Worm (Caenorhabditis elegans) whole organism, L4 larva: ENCODE results near the gene tsp-6.

Experiments used
- D1046.2 ChIP-seq: fragments of 200-800 bp; sonication (Bioruptor generic); IDR thresholded peaks from 2 replicates; pipeline ENCODE4 v1.3.6; 2022; ENCODE audit warnings: missing genetic modification characterization, missing compliant biosample characterization
- F26F4.8 ChIP-seq: fragments of 200-800 bp; sonication (Bioruptor generic); conservative IDR thresholded peaks from 2 replicates; pipeline ENCODE4 v1.3.6; 2022; ENCODE audit warnings: missing genetic modification characterization, missing compliant biosample characterization
- F37D6.2 ChIP-seq: sonication (generic microtip); optimal IDR thresholded peaks from 2 replicates; lab custom pipeline; 2016; ENCODE audit warnings: mild to moderate bottlenecking, missing genetic modification characterization, missing compliant biosample characterization
- F44E2.7 ChIP-seq: fragments of 200-800 bp; sonication (Bioruptor generic); IDR thresholded peaks from 2 replicates; pipeline ENCODE4 v2.1.2; 2022; ENCODE audit warnings: missing genetic modification characterization, missing compliant biosample characterization
- T26A8.4 ChIP-seq: fragments of 200-800 bp; sonication (Bioruptor generic); IDR thresholded peaks from 2 replicates; pipeline ENCODE4 v1.3.6; 2022; ENCODE audit warnings: missing genetic modification characterization, missing compliant biosample characterization
- Y105C5A.15 ChIP-seq: fragments of 200-800 bp; sonication (Bioruptor generic); IDR thresholded peaks from 2 replicates; pipeline ENCODE4 v1.3.6; 2022; ENCODE audit warnings: missing genetic modification characterization, missing compliant biosample characterization
- Y75B8A.6 ChIP-seq: fragments of 200-800 bp; sonication (Bioruptor generic); IDR thresholded peaks from 2 replicates; pipeline ENCODE4 v1.3.6; 2022; ENCODE audit warnings: missing genetic modification reagents, missing genetic modification characterization, missing compliant biosample characterization
- ZK337.2 ChIP-seq: fragments of 200-800 bp; sonication (Bioruptor generic); IDR thresholded peaks from 2 replicates; pipeline ENCODE4 v1.3.6; 2022; ENCODE audit warnings: missing genetic modification reagents, missing genetic modification characterization, missing compliant biosample characterization
- aha-1 ChIP-seq: fragments of 150-350 bp; peaks from one replicate; lab custom pipeline; 2014; ENCODE audit warnings: missing biosample characterization, missing genetic modification characterization
- ama-1 ChIP-seq: fragments of 150-350 bp; optimal IDR thresholded peaks from 2 replicates; lab custom pipeline; 2014; ENCODE audit warnings: inconsistent platforms, mixed read lengths
- arid-1 ChIP-seq: fragments of 200-800 bp; sonication (Bioruptor generic); conservative IDR thresholded peaks from 2 replicates; pipeline ENCODE4 v1.3.6; 2022; ENCODE audit warnings: missing genetic modification reagents, missing genetic modification characterization, missing compliant biosample characterization
- attf-4 ChIP-seq: sonication (generic microtip); optimal IDR thresholded peaks from 3 replicates; lab custom pipeline; 2017; ENCODE audit warnings: missing biosample characterization, missing genetic modification characterization
- ceh-32 ChIP-seq: sonication (generic microtip); optimal IDR thresholded peaks from 2 replicates; lab custom pipeline; 2016; ENCODE audit warnings: mild to moderate bottlenecking, missing genetic modification characterization, missing compliant biosample characterization; ENCODE audit not compliant: poor library complexity
- ceh-44 ChIP-seq: fragments of 200-800 bp; sonication (Bioruptor generic); IDR thresholded peaks from 2 replicates; pipeline ENCODE4 v1.3.6; 2022; ENCODE audit warnings: missing genetic modification reagents, missing genetic modification characterization, missing compliant biosample characterization
- cey-2 ChIP-seq: sonication (generic microtip); optimal IDR thresholded peaks from 3 replicates; lab custom pipeline; 2017; ENCODE audit warnings: missing genetic modification characterization, mild to moderate bottlenecking, missing compliant biosample characterization, antibody characterized with exemption, borderline replicate concordance; ENCODE audit not compliant: insufficient read depth
- ctbp-1 ChIP-seq: fragments of 200-800 bp; sonication (Bioruptor generic); IDR thresholded peaks from 2 replicates; pipeline ENCODE4 v1.3.6; 2022; ENCODE audit warnings: missing genetic modification reagents, missing genetic modification characterization, missing compliant biosample characterization
- daf-12 ChIP-seq: fragments of 150-350 bp; optimal IDR thresholded peaks from 2 replicates; lab custom pipeline; 2014; ENCODE audit warnings: missing biosample characterization, missing genetic modification reagents, missing genetic modification characterization
- daf-16 ChIP-seq, 3 experiments: sonication (generic microtip); optimal IDR thresholded peaks; 2 replicates each; lab custom pipeline; 2016 to 2017; ENCODE audit warnings: missing genetic modification characterization in 3 of 3, missing genetic modification reagents in 3 of 3, mild to moderate bottlenecking in 2 of 3, missing compliant biosample characterization in 2 of 3, missing biosample characterization in 1 of 3, moderate library complexity in 1 of 3
- dpl-1 ChIP-seq: fragments of 150-350 bp; optimal IDR thresholded peaks from 2 replicates; lab custom pipeline; 2014; ENCODE audit warnings: missing biosample characterization, missing genetic modification reagents, missing genetic modification characterization
- dve-1 ChIP-seq: sonication (generic microtip); optimal IDR thresholded peaks from 2 replicates; lab custom pipeline; 2017; ENCODE audit warnings: antibody characterized with exemption, mild to moderate bottlenecking, missing genetic modification characterization, missing compliant biosample characterization; ENCODE audit not compliant: insufficient read depth
- egl-43 ChIP-seq: fragments of 200-800 bp; sonication (Bioruptor generic); IDR thresholded peaks from 2 replicates; pipeline ENCODE4 v1.3.6; 2022; ENCODE audit warnings: missing genetic modification reagents, missing genetic modification characterization, missing compliant biosample characterization
- fkh-10 ChIP-seq: fragments of 150-350 bp; optimal IDR thresholded peaks from 2 replicates; lab custom pipeline; 2014; ENCODE audit warnings: missing biosample characterization, missing genetic modification reagents, missing genetic modification characterization
- fos-1 ChIP-seq: fragments of 150-350 bp; optimal IDR thresholded peaks from 2 replicates; lab custom pipeline; 2014; ENCODE audit warnings: missing biosample characterization, missing genetic modification characterization
- lin-13 ChIP-seq: fragments of 150-350 bp; optimal IDR thresholded peaks from 2 replicates; lab custom pipeline; 2014; ENCODE audit warnings: missing biosample characterization, missing genetic modification reagents, missing genetic modification characterization
- lin-15B ChIP-seq: fragments of 150-350 bp; sonication (generic microtip); optimal IDR thresholded peaks from 3 replicates; lab custom pipeline; 2014; ENCODE audit warnings: missing biosample characterization, missing genetic modification characterization
- lin-29 ChIP-seq: fragments of 200-800 bp; sonication (Bioruptor generic); IDR thresholded peaks from 2 replicates; pipeline ENCODE4 v1.3.6; 2022; ENCODE audit warnings: missing genetic modification reagents, missing genetic modification characterization, missing compliant biosample characterization
- lin-39 ChIP-seq: fragments of 150-350 bp; optimal IDR thresholded peaks from 2 replicates; lab custom pipeline; 2014; ENCODE audit warnings: missing biosample characterization, missing genetic modification reagents, missing genetic modification characterization
- lsy-2 ChIP-seq, 2 experiments: fragments of 150-350 bp in 1 of 2; sonication (generic microtip) in 1 of 2; optimal IDR thresholded peaks; 2 replicates each; lab custom pipeline; 2014 to 2017; ENCODE audit warnings: missing biosample characterization in 2 of 2, missing genetic modification characterization in 2 of 2
- mdl-1 ChIP-seq, 2 experiments: fragments of 150-350 bp in 1 of 2; sonication (generic microtip) in 1 of 2; optimal IDR thresholded peaks; 2 replicates each; lab custom pipeline; 2014 to 2017; ENCODE audit warnings: missing biosample characterization in 2 of 2, missing genetic modification characterization in 2 of 2
- mdt-29 ChIP-seq: fragments of 200-800 bp; sonication (Bioruptor generic); IDR thresholded peaks from 2 replicates; pipeline ENCODE4 v1.3.6; 2022; ENCODE audit warnings: missing genetic modification reagents, missing genetic modification characterization, missing compliant biosample characterization
- mxl-3 ChIP-seq: fragments of 200-800 bp; sonication (Bioruptor generic); optimal IDR thresholded peaks from 2 replicates; lab custom pipeline; 2018; ENCODE audit warnings: mild to moderate bottlenecking, missing genetic modification characterization, missing compliant biosample characterization
- nhr-11 ChIP-seq: fragments of 150-350 bp; optimal IDR thresholded peaks from 2 replicates; lab custom pipeline; 2014; ENCODE audit warnings: missing biosample characterization, missing genetic modification characterization
- nhr-111 ChIP-seq: fragments of 200-800 bp; sonication (Bioruptor generic); optimal IDR thresholded peaks from 2 replicates; lab custom pipeline; 2018; ENCODE audit warnings: mild to moderate bottlenecking, missing genetic modification characterization, missing compliant biosample characterization
- nhr-25 ChIP-seq: sonication (generic microtip); optimal IDR thresholded peaks from 2 replicates; lab custom pipeline; 2017; ENCODE audit warnings: missing genetic modification characterization, mild to moderate bottlenecking, missing compliant biosample characterization, antibody characterized with exemption, moderate library complexity, borderline replicate concordance; ENCODE audit not compliant: insufficient read depth
- nhr-41 ChIP-seq: fragments of 200-800 bp; sonication (Bioruptor generic); IDR thresholded peaks from 2 replicates; pipeline ENCODE4 v1.3.6; 2022; ENCODE audit warnings: missing genetic modification reagents, missing genetic modification characterization, missing compliant biosample characterization
- nhr-77 ChIP-seq: fragments of 150-350 bp; optimal IDR thresholded peaks from 2 replicates; lab custom pipeline; 2014; ENCODE audit warnings: missing biosample characterization, missing genetic modification characterization
- pqm-1 ChIP-seq: sonication (generic microtip); optimal IDR thresholded peaks from 2 replicates; lab custom pipeline; 2017; ENCODE audit warnings: missing biosample characterization, missing genetic modification characterization
- rbr-2 ChIP-seq: sonication (generic microtip); optimal IDR thresholded peaks from 2 replicates; lab custom pipeline; 2016; ENCODE audit warnings: missing genotype, missing genetic modification characterization, missing compliant biosample characterization
- set-16 ChIP-seq: fragments of 200-800 bp; sonication (Bioruptor generic); IDR thresholded peaks from 2 replicates; pipeline ENCODE4 v1.3.6; 2022; ENCODE audit warnings: missing genetic modification reagents, missing genetic modification characterization, missing compliant biosample characterization
- skn-1 ChIP-seq: fragments of 150-350 bp; optimal IDR thresholded peaks from 2 replicates; lab custom pipeline; 2014; ENCODE audit warnings: missing biosample characterization, missing genetic modification characterization
- snpc-1.2 ChIP-seq: fragments of 200-800 bp; sonication (Bioruptor generic); IDR thresholded peaks from 2 replicates; pipeline ENCODE4 v1.3.6; 2022; ENCODE audit warnings: missing genetic modification reagents, missing genetic modification characterization, missing compliant biosample characterization
- snpc-4 ChIP-seq: fragments of 150-350 bp; optimal IDR thresholded peaks from 2 replicates; lab custom pipeline; 2014; ENCODE audit warnings: missing biosample characterization, missing genetic modification characterization
- spr-3 ChIP-seq: fragments of 200-800 bp; sonication (Bioruptor generic); optimal IDR thresholded peaks from 2 replicates; lab custom pipeline; 2018; ENCODE audit warnings: mild to moderate bottlenecking, missing genetic modification characterization, missing compliant biosample characterization
- unc-130 ChIP-seq: sonication (generic microtip); optimal IDR thresholded peaks from 2 replicates; lab custom pipeline; 2016; ENCODE audit warnings: missing genetic modification reagents, missing genetic modification characterization, missing compliant biosample characterization
- unc-62 ChIP-seq, 3 experiments: fragments of 150-350 bp in 1 of 3; sonication (generic microtip); optimal IDR thresholded peaks in 2 of 3; peaks in 1 of 3; 1 replicate in 1 of 3; 2 replicates in 2 of 3; lab custom pipeline; 2014 to 2017; ENCODE audit warnings: missing biosample characterization in 3 of 3, missing genetic modification characterization in 3 of 3, missing genetic modification reagents in 3 of 3, missing genotype in 1 of 3
- zip-11 ChIP-seq: fragments of 200-800 bp; sonication (Bioruptor generic); IDR thresholded peaks from 2 replicates; pipeline ENCODE4 v1.3.6; 2022; ENCODE audit warnings: missing genetic modification characterization, missing compliant biosample characterization
- ztf-7 ChIP-seq: fragments of 150-350 bp; optimal IDR thresholded peaks from 2 replicates; lab custom pipeline; 2014; ENCODE audit warnings: missing biosample characterization, missing genetic modification characterization

tsp-6 gene

DNA sequence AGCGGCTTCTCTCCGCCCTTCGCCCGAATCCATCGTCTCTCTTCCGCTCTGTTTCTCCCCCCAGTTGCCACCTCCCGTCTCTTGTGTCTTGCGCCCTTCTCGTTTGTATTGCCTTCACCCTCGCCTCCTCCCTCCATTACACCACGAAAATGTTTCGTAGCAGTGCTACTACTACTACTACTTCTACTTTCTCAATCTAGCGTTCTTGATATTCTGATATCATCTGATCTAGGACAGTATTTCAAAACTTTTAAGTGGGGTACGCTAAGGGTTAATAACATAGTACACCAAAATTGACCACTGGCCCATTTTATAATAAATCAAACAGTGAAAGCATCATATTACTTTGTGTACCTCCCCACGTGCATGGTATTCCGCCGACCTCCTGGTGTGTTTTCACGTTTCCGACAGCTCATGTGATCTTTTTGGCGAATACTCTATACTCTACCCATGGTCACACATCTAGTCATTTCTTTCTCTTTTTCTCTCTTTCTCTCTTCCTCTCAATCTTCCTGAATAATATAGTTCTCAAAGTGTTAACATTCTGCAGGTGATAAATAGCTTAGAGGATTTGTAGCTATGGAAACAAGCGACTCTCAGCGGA lies 17.6 kb upstream of the tsp-6 start, which contains the start of gene C14A11.2 (continued):
- TF ChIP-seq fkh-10 (GFP tag; lab: Kevin White, UChicago) (no peak), F26F4.8 (no peak), egl-43 (GFP tag; lab: Robert Waterston, UW) (no peak), snpc-4 (no peak), lin-15B (tag; lab: Kevin White, UChicago) (no peak), nhr-111 (GFP tag; lab: Kevin White, UChicago) (no peak), mdl-1 (tag; optimal IDR thresholded peaks at IDR 0.05; lab: Kevin White, UChicago) (peak in 1 of 2 experiments; percentile 7), aha-1 (tag; lab: Kevin White, UChicago) (peak; percentile 21), zip-11 (GFP tag; lab: Robert Waterston, UW) (no peak), nhr-77 (tag; lab: Kevin White, UChicago) (no peak), dve-1 (tag; lab: Kevin White, UChicago) (no peak), ztf-7 (tag; lab: Kevin White, UChicago) (no peak), lin-39 (tag; lab: Kevin White, UChicago) (no peak), mxl-3 (GFP tag; lab: Kevin White, UChicago) (no peak)

DNA sequence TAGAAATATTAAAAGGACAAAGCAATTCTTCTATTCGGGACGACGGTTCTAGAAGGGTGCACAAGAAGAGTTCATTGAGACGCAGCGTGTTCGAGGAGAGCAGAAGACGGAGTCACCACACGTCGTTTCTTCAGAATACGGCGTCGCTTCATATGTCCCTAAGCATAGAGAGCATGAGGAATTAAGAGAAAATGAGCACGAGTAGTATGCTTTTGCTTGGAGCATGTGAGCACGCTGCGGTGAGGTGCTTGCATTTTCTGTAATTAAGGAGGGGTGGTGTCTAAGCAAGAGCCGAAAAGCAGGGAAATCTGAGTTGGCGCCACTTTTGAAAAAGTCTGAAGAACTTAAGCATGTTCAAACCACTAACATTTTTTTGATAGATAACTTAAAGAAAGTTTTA lies 12.9 kb upstream of the tsp-6 start, which contains the start of gene C14A11.5:
C14A11.5 (minus strand) TSS at position 139 of the 400 bp plus-strand sequence.
- TF ChIP-seq attf-4 (tag; lab: Kevin White, UChicago) (no peak), mdl-1 (tag; optimal IDR thresholded peaks at IDR 0.05; lab: Kevin White, UChicago) (peak in 1 of 2 experiments; percentile 37), D1046.2 (GFP tag; lab: Robert Waterston, UW) (no peak), arid-1 (GFP tag; lab: Robert Waterston, UW) (no peak), mdt-29 (GFP tag; lab: Robert Waterston, UW) (no peak), lin-13 (no peak), F37D6.2 (tag; lab: Kevin White, UChicago) (peak; percentile 15), Y105C5A.15 (GFP tag; lab: Robert Waterston, UW) (no peak), lin-39 (tag; lab: Kevin White, UChicago) (no peak), rbr-2 (tag; lab: Kevin White, UChicago) (peak; percentile 58), ama-1 (lab: Kevin White, UChicago) (no peak), snpc-1.2 (GFP tag; lab: Robert Waterston, UW) (no peak), fos-1 (tag; lab: Kevin White, UChicago) (no peak), skn-1 (tag; lab: Kevin White, UChicago) (no peak), zip-11 (GFP tag; lab: Robert Waterston, UW) (no peak), unc-62 (GFP tag; optimal IDR thresholded peaks at IDR 0.05 in 1 of 2; lab: Kevin White, UChicago) (no peak), unc-62 (tag; optimal IDR thresholded peaks at IDR 0.05; lab: Kevin White, UChicago) (no peak), snpc-4 (no peak), nhr-111 (GFP tag; lab: Kevin White, UChicago) (no peak), T26A8.4 (GFP tag; lab: Robert Waterston, UW) (no peak), fkh-10 (GFP tag; lab: Kevin White, UChicago) (peak; percentile 58), ZK337.2 (GFP tag; lab: Robert Waterston, UW) (no peak), nhr-41 (GFP tag; lab: Robert Waterston, UW) (no peak), ceh-44 (GFP tag; lab: Robert Waterston, UW) (no peak), set-16 (GFP tag; lab: Robert Waterston, UW) (no peak), F44E2.7 (GFP tag; lab: Robert Waterston, UW) (no peak), dpl-1 (GFP tag; lab: Kevin White, UChicago) (no peak), egl-43 (GFP tag; lab: Robert Waterston, UW) (no peak; the same call in 1 of the 2 replicates), cey-2 (no peak), nhr-11 (tag; lab: Kevin White, UChicago) (no peak), ceh-32 (tag; lab: Kevin White, UChicago) (no peak), F26F4.8 (no peak), daf-16 (GFP tag; optimal IDR thresholded peaks at IDR 0.05; lab: Kevin White, UChicago) (no peak), daf-16 (tag; optimal IDR thresholded peaks at IDR 0.05; lab: Kevin White, UChicago) (no peak), ctbp-1 (GFP tag; lab: Robert Waterston, UW) (no peak), nhr-25 (tag; lab: Kevin White, UChicago) (no peak), lsy-2 (tag; optimal IDR thresholded peaks at IDR 0.05; lab: Kevin White, UChicago) (peak; percentile 6 to 44), unc-130 (GFP tag; lab: Kevin White, UChicago) (no peak), daf-12 (tag; lab: Kevin White, UChicago) (no peak), spr-3 (GFP tag; lab: Kevin White, UChicago) (no peak), Y75B8A.6 (GFP tag; lab: Robert Waterston, UW) (no peak), lin-29 (GFP tag; lab: Robert Waterston, UW) (no peak), pqm-1 (tag; lab: Kevin White, UChicago) (no peak)
